Fruit fly (Drosophila melanogaster) whole organism, embryonic: ENCODE data around the gene CG43679.
A peak's percentile ranks its signal among the peaks of the same experiment; 100 is the strongest.

Experiments
- Aef1 ChIP-seq: fragments of 200-800 bp; sonication (Bioruptor generic); IDR thresholded peaks from 3 replicates; pipeline ENCODE4 v1.3.6; 2022; ENCODE audit warnings: missing biosample characterization, missing genetic modification characterization
- Atf3 ChIP-seq: fragments of 200-800 bp; sonication (Bioruptor generic); optimal IDR thresholded peaks from 3 replicates; lab custom pipeline; 2016; ENCODE audit warnings: missing biosample characterization, missing genetic modification characterization
- CG10147 ChIP-seq: fragments of 200-800 bp; sonication (Bioruptor generic); optimal IDR thresholded peaks from 2 replicates; lab custom pipeline; 2019; ENCODE audit warnings: missing biosample characterization, mild to moderate bottlenecking, missing genetic modification characterization, moderate library complexity
- CG10431 ChIP-seq: fragments of 200-800 bp; sonication (Bioruptor generic); optimal IDR thresholded peaks from 3 replicates; lab custom pipeline; 2018; ENCODE audit warnings: missing biosample characterization, mild to moderate bottlenecking, missing genetic modification characterization
- CG11247 ChIP-seq: fragments of 200-800 bp; sonication (Bioruptor generic); IDR thresholded peaks from 2 replicates; pipeline ENCODE4 v1.3.6; 2022; ENCODE audit warnings: missing biosample characterization, missing genetic modification characterization
- CG11560 ChIP-seq: fragments of 200-800 bp; sonication (Bioruptor generic); IDR thresholded peaks from 3 replicates; pipeline ENCODE4 v1.3.6; 2022; ENCODE audit warnings: missing biosample characterization, missing genetic modification characterization
- CG14441 ChIP-seq: fragments of 200-800 bp; sonication (Bioruptor generic); IDR thresholded peaks from 2 replicates; pipeline ENCODE4 v1.3.6; 2022; ENCODE audit warnings: missing biosample characterization, missing genetic modification characterization
- CG17612 ChIP-seq: fragments of 200-800 bp; sonication (Bioruptor generic); IDR thresholded peaks from 2 replicates; pipeline ENCODE4 v1.3.6; 2022; ENCODE audit warnings: missing biosample characterization, missing genetic modification characterization
- CG17912 ChIP-seq: fragments of 200-800 bp; sonication (Bioruptor generic); optimal IDR thresholded peaks from 2 replicates; lab custom pipeline; 2018; ENCODE audit warnings: missing biosample characterization, mild to moderate bottlenecking, missing genetic modification characterization
- CG18262 ChIP-seq: fragments of 200-800 bp; optimal IDR thresholded peaks from 3 replicates; lab custom pipeline; 2019; ENCODE audit warnings: missing biosample characterization, mild to moderate bottlenecking, missing genetic modification characterization, moderate library complexity
- CG18599 ChIP-seq: fragments of 200-800 bp; sonication (Bioruptor generic); optimal IDR thresholded peaks from 3 replicates; lab custom pipeline; 2017; ENCODE audit warnings: missing biosample characterization, missing genetic modification characterization, mild to moderate bottlenecking, moderate library complexity, missing genetic modification reagents
- CG18619 ChIP-seq: fragments of 200-800 bp; sonication (Bioruptor generic); optimal IDR thresholded peaks from 3 replicates; lab custom pipeline; 2017; ENCODE audit warnings: missing biosample characterization, mild to moderate bottlenecking, missing genetic modification characterization
- CG18764 ChIP-seq: fragments of 200-800 bp; sonication (Bioruptor generic); optimal IDR thresholded peaks from 3 replicates; lab custom pipeline; 2016; ENCODE audit warnings: missing biosample characterization, missing genetic modification characterization
- CG2116 ChIP-seq: fragments of 200-800 bp; sonication (Bioruptor generic); optimal IDR thresholded peaks from 3 replicates; lab custom pipeline; 2018; ENCODE audit warnings: missing biosample characterization, mild to moderate bottlenecking, missing genetic modification characterization
- CG2678 ChIP-seq: fragments of 200-800 bp; sonication (Bioruptor generic); optimal IDR thresholded peaks from 3 replicates; lab custom pipeline; 2019; ENCODE audit warnings: missing biosample characterization, mild to moderate bottlenecking, missing genetic modification characterization, moderate library complexity
- CG2875 ChIP-seq: fragments of 200-800 bp; sonication (Bioruptor generic); optimal IDR thresholded peaks from 2 replicates; lab custom pipeline; 2017; ENCODE audit warnings: missing biosample characterization, mild to moderate bottlenecking, missing genetic modification characterization, missing genetic modification reagents
- CG2889 ChIP-seq: fragments of 200-800 bp; sonication (Bioruptor generic); IDR thresholded peaks from 3 replicates; pipeline ENCODE4 v1.3.6; 2022; ENCODE audit warnings: missing biosample characterization, missing genetic modification characterization
- CG6175 ChIP-seq: fragments of 200-800 bp; sonication (Bioruptor generic); IDR thresholded peaks from 3 replicates; pipeline ENCODE4 v1.3.6; 2022; ENCODE audit warnings: missing biosample characterization, missing genetic modification characterization
- CG6854 ChIP-seq: fragments of 200-800 bp; sonication (Bioruptor generic); optimal IDR thresholded peaks from 3 replicates; lab custom pipeline; 2017; ENCODE audit warnings: missing biosample characterization, mild to moderate bottlenecking, missing genetic modification characterization
- CG7556 ChIP-seq: fragments of 200-800 bp; sonication (Bioruptor generic); optimal IDR thresholded peaks from 2 replicates; lab custom pipeline; 2017; ENCODE audit warnings: missing biosample characterization, mild to moderate bottlenecking, missing genetic modification characterization
- CG9437 ChIP-seq: fragments of 200-800 bp; sonication (Bioruptor generic); optimal IDR thresholded peaks from 2 replicates; lab custom pipeline; 2018; ENCODE audit warnings: missing biosample characterization, mild to moderate bottlenecking, missing genetic modification characterization
- CG9727 ChIP-seq: fragments of 200-800 bp; sonication (Bioruptor generic); optimal IDR thresholded peaks from 3 replicates; lab custom pipeline; 2017; ENCODE audit warnings: missing biosample characterization, mild to moderate bottlenecking, missing genetic modification characterization
- HmgD ChIP-seq: fragments of 200-800 bp; sonication (Bioruptor generic); optimal IDR thresholded peaks from 3 replicates; lab custom pipeline; 2016; ENCODE audit warnings: missing biosample characterization, missing genetic modification characterization
- MTF-1 ChIP-seq: fragments of 200-800 bp; sonication (Bioruptor generic); optimal IDR thresholded peaks from 2 replicates; lab custom pipeline; 2018; ENCODE audit warnings: missing biosample characterization, mild to moderate bottlenecking, missing genetic modification characterization, borderline replicate concordance
- Mrtf ChIP-seq: fragments of 200-800 bp; sonication (Bioruptor generic); IDR thresholded peaks from 3 replicates; pipeline ENCODE4 v1.3.6; 2022; ENCODE audit warnings: missing biosample characterization, missing genetic modification characterization
- PHDP ChIP-seq: fragments of 200-800 bp; sonication (Bioruptor generic); optimal IDR thresholded peaks from 3 replicates; lab custom pipeline; 2018; ENCODE audit warnings: missing biosample characterization, mild to moderate bottlenecking, missing genetic modification characterization, moderate library complexity
- Rx ChIP-seq: fragments of 200-800 bp; sonication (Bioruptor generic); IDR thresholded peaks from 2 replicates; pipeline ENCODE4 v1.3.6; 2022; ENCODE audit warnings: missing biosample characterization, missing genetic modification characterization
- Scr ChIP-seq: fragments of 200-800 bp; sonication (Bioruptor generic); IDR thresholded peaks from 2 replicates; pipeline ENCODE4 v1.3.6; 2022; ENCODE audit warnings: missing biosample characterization, missing genetic modification characterization; ENCODE audit not compliant: partially characterized antibody
- Spps ChIP-seq: fragments of 200-800 bp; sonication (Bioruptor generic); optimal IDR thresholded peaks from 2 replicates; lab custom pipeline; 2018; ENCODE audit warnings: missing biosample characterization, mild to moderate bottlenecking, missing genetic modification characterization
- Tbp ChIP-seq: fragments of >200 bp; optimal IDR thresholded peaks from 2 replicates; lab custom pipeline; 2018; ENCODE audit warnings: missing biosample characterization, missing genetic modification characterization
- ac ChIP-seq: fragments of 200-800 bp; sonication (Bioruptor generic); optimal IDR thresholded peaks from 3 replicates; lab custom pipeline; 2017; ENCODE audit warnings: missing biosample characterization, mild to moderate bottlenecking, missing genetic modification characterization
- bigmax ChIP-seq: fragments of 200-800 bp; sonication (Bioruptor generic); optimal IDR thresholded peaks from 2 replicates; lab custom pipeline; 2018; ENCODE audit warnings: missing biosample characterization, mild to moderate bottlenecking, missing genetic modification characterization
- br ChIP-seq: fragments of >200 bp; optimal IDR thresholded peaks from 2 replicates; lab custom pipeline; 2017
- bsh ChIP-seq, 2 experiments: fragments of 200-800 bp; sonication (Bioruptor generic); optimal IDR thresholded peaks; 2 replicates each; lab custom pipeline; 2017 to 2018; ENCODE audit warnings: mild to moderate bottlenecking in 2 of 2, missing biosample characterization in 2 of 2, missing genetic modification characterization in 2 of 2, moderate library complexity in 1 of 2
- dimm ChIP-seq: fragments of 200-800 bp; sonication (Bioruptor generic); IDR thresholded peaks from 2 replicates; pipeline ENCODE4 v1.3.6; 2022; ENCODE audit warnings: missing biosample characterization, missing genetic modification characterization
- dpn ChIP-seq, 2 experiments: fragments of 200-800 bp; sonication (Bioruptor generic); optimal IDR thresholded peaks; 3 replicates each; lab custom pipeline; 2016; ENCODE audit warnings: missing biosample characterization in 2 of 2, missing genetic modification characterization in 2 of 2
- en ChIP-seq: fragments of 200-800 bp; sonication (Bioruptor generic); optimal IDR thresholded peaks from 2 replicates; lab custom pipeline; 2016; ENCODE audit warnings: missing biosample characterization, missing genetic modification characterization
- fru ChIP-seq: fragments of >200 bp; optimal IDR thresholded peaks from 2 replicates; lab custom pipeline; 2017
- gcm ChIP-seq: fragments of 200-800 bp; sonication (Bioruptor generic); optimal IDR thresholded peaks from 2 replicates; lab custom pipeline; 2019; ENCODE audit warnings: missing biosample characterization, mild to moderate bottlenecking, missing genetic modification characterization, moderate library complexity
- gfzf ChIP-seq: fragments of 200-800 bp; sonication (Bioruptor generic); optimal IDR thresholded peaks from 2 replicates; lab custom pipeline; 2016; ENCODE audit warnings: missing biosample characterization, mild to moderate bottlenecking, missing genetic modification characterization, moderate library complexity
- ham ChIP-seq: fragments of 200-800 bp; sonication (Bioruptor generic); IDR thresholded peaks from 2 replicates; pipeline ENCODE4 v1.3.6; 2022; ENCODE audit warnings: missing biosample characterization, missing genetic modification characterization
- hb ChIP-seq: fragments of 200-800 bp; sonication (Bioruptor generic); IDR thresholded peaks from 3 replicates; pipeline ENCODE4 v1.3.6; 2022; ENCODE audit warnings: missing biosample characterization, missing genetic modification characterization; ENCODE audit not compliant: partially characterized antibody
- hth ChIP-seq: fragments of >200 bp; optimal IDR thresholded peaks from 2 replicates; lab custom pipeline; 2017; ENCODE audit warnings: inconsistent platforms
- ind ChIP-seq: fragments of 200-800 bp; sonication (Bioruptor generic); optimal IDR thresholded peaks from 3 replicates; lab custom pipeline; 2016; ENCODE audit warnings: missing biosample characterization, missing genetic modification characterization
- otp ChIP-seq: fragments of 200-800 bp; sonication (Bioruptor generic); IDR thresholded peaks from 3 replicates; pipeline ENCODE4, ENCODE4 v1.3.6; 2022; ENCODE audit warnings: missing biosample characterization, missing genetic modification characterization
- sima ChIP-seq: fragments of 200-800 bp; sonication (Bioruptor generic); optimal IDR thresholded peaks from 2 replicates; lab custom pipeline; 2016; ENCODE audit warnings: missing biosample characterization, missing genetic modification characterization
- stc ChIP-seq: fragments of 200-800 bp; sonication (Bioruptor generic); IDR thresholded peaks from 2 replicates; pipeline ENCODE4 v1.3.6; 2022; ENCODE audit warnings: missing biosample characterization, missing genetic modification characterization
- toy ChIP-seq: fragments of 200-800 bp; sonication (Bioruptor generic); IDR thresholded peaks from 2 replicates; pipeline ENCODE4 v1.3.6; 2022; ENCODE audit warnings: missing biosample characterization, missing genetic modification characterization
- trh ChIP-seq: fragments of 200-800 bp; sonication (Bioruptor generic); optimal IDR thresholded peaks from 2 replicates; lab custom pipeline; 2016; ENCODE audit warnings: missing biosample characterization, missing genetic modification characterization
- unpg ChIP-seq: fragments of 200-800 bp; sonication (Bioruptor generic); optimal IDR thresholded peaks from 3 replicates; lab custom pipeline; 2018; ENCODE audit warnings: missing biosample characterization, mild to moderate bottlenecking, missing genetic modification characterization, moderate library complexity

The CG43679 gene

dm6 chr3L:15013957-15014692 lies 37.1 kb downstream of the CG43679 start, which contains the start of gene Reck (continued):
- TF ChIP-seq CG6854 (GFP tag; lab: Kevin White, UChicago) (peak; percentile 75), Tbp (GFP tag; lab: Kevin White, UChicago) (no peak), CG14441 (GFP tag; lab: Robert Waterston, UW) (peak; percentile 81), CG18619 (GFP tag; lab: Kevin White, UChicago) (peak; percentile 75), CG11247 (GFP tag; lab: Robert Waterston, UW) (peak; percentile 73), Spps (peak; percentile 88), Mrtf (GFP tag; lab: Robert Waterston, UW) (peak; percentile 53; the same call in 2 of the 3 replicates), CG2116 (GFP tag; lab: Kevin White, UChicago) (peak; percentile 87), bsh (GFP tag; optimal IDR thresholded peaks at IDR 0.05; lab: Kevin White, UChicago) (peak; percentile 77 to 89), ind (GFP tag; lab: Kevin White, UChicago) (peak; percentile 81), CG6175 (peak; percentile 33; the same call in 1 of the 3 replicates), stc (GFP tag; lab: Robert Waterston, UW) (peak; percentile 85), hb (GFP tag; lab: Robert Waterston, UW) (no peak), gcm (peak; percentile 90), CG2678 (tag; lab: Kevin White, UChicago) (peak; percentile 87), dimm (GFP tag; lab: Robert Waterston, UW) (no peak), CG18764 (GFP tag; lab: Kevin White, UChicago) (peak; percentile 82), CG10147 (peak; percentile 76), Rx (GFP tag; lab: Robert Waterston, UW) (peak; percentile 50; the same call in 1 of the 2 replicates), Aef1 (GFP tag; lab: Robert Waterston, UW) (peak; percentile 73), dpn (GFP tag; optimal IDR thresholded peaks at IDR 0.05; lab: Kevin White, UChicago) (peak; percentile 33 to 82), CG18262 (tag; lab: Kevin White, UChicago) (peak; percentile 86), ham (no peak), Atf3 (GFP tag; lab: Kevin White, UChicago) (peak; percentile 3), CG2889 (peak; percentile 54; the same call in 2 of the 3 replicates), otp (GFP tag; lab: Robert Waterston, UW) (peak; percentile 79; the same call in 2 of the 3 replicates), HmgD (no peak), ac (GFP tag; lab: Kevin White, UChicago) (peak; percentile 63), gfzf (peak; percentile 51), trh (GFP tag; lab: Kevin White, UChicago) (peak; percentile 68), PHDP (tag; lab: Kevin White, UChicago) (peak; percentile 89), br (lab: Kevin White, UChicago) (no peak), CG2875 (peak; percentile 76), bigmax (GFP tag; lab: Kevin White, UChicago) (no peak), fru (lab: Kevin White, UChicago) (no peak), MTF-1 (GFP tag; lab: Kevin White, UChicago) (peak; percentile 77), CG9437 (GFP tag; lab: Kevin White, UChicago) (peak; percentile 62), sima (no peak), unpg (GFP tag; lab: Kevin White, UChicago) (peak; percentile 91), toy (0 out of 2 replicates have a peak, but pooled peaks have one; percentile 31), CG18599 (GFP tag; lab: Kevin White, UChicago) (peak; percentile 86), CG10431 (GFP tag; lab: Kevin White, UChicago) (peak; percentile 19), Scr (GFP tag; lab: Robert Waterston, UW) (no peak), CG17912 (no peak), CG17612 (no peak), CG9727 (peak; percentile 87), CG7556 (peak; percentile 76), CG11560 (tag; lab: Robert Waterston, UW) (no peak), en (peak; percentile 39), hth (lab: Kevin White, UChicago) (no peak)
